Fruit fly (Drosophila melanogaster) whole organism, embryonic: ENCODE results near the gene Acp32CD.

Experiments used
- Awh ChIP-seq: fragments of 200-800 bp; sonication (Bioruptor generic); IDR thresholded peaks from 2 replicates; pipeline ENCODE4, ENCODE4 v1.3.6; 2022; ENCODE audit warnings: missing biosample characterization, missing genetic modification characterization
- CG10267 ChIP-seq: fragments of 200-800 bp; sonication (Bioruptor generic); optimal IDR thresholded peaks from 2 replicates; lab custom pipeline; 2018; ENCODE audit warnings: missing biosample characterization, mild to moderate bottlenecking, missing genetic modification characterization, moderate library complexity
- CG11695 ChIP-seq: fragments of 200-800 bp; sonication (Bioruptor generic); IDR thresholded peaks from 3 replicates; pipeline ENCODE4 v1.3.6; 2022; ENCODE audit warnings: missing biosample characterization, missing genetic modification characterization
- CG11696 ChIP-seq: fragments of 200-800 bp; sonication (Bioruptor generic); IDR thresholded peaks from 2 replicates; pipeline ENCODE4 v1.3.6; 2022; ENCODE audit warnings: missing biosample characterization, missing genetic modification characterization
- CG12942 ChIP-seq: fragments of 200-800 bp; sonication (Bioruptor generic); optimal IDR thresholded peaks from 3 replicates; lab custom pipeline; 2016; ENCODE audit warnings: missing biosample characterization, missing genetic modification characterization
- CG14441 ChIP-seq: fragments of 200-800 bp; sonication (Bioruptor generic); IDR thresholded peaks from 2 replicates; pipeline ENCODE4 v1.3.6; 2022; ENCODE audit warnings: missing biosample characterization, missing genetic modification characterization
- CG16863 ChIP-seq: fragments of 200-800 bp; sonication (Bioruptor generic); optimal IDR thresholded peaks from 3 replicates; lab custom pipeline; 2016; ENCODE audit warnings: missing biosample characterization, missing genetic modification characterization
- CG17359 ChIP-seq: fragments of 200-800 bp; sonication (Bioruptor generic); optimal IDR thresholded peaks from 3 replicates; lab custom pipeline; 2018; ENCODE audit warnings: missing biosample characterization, mild to moderate bottlenecking, missing genetic modification characterization, moderate library complexity
- CG2202 ChIP-seq: fragments of 200-800 bp; sonication (Bioruptor generic); optimal IDR thresholded peaks from 2 replicates; lab custom pipeline; 2018; ENCODE audit warnings: missing biosample characterization, mild to moderate bottlenecking, missing genetic modification characterization
- CG2889 ChIP-seq: fragments of 200-800 bp; sonication (Bioruptor generic); IDR thresholded peaks from 3 replicates; pipeline ENCODE4 v1.3.6; 2022; ENCODE audit warnings: missing biosample characterization, missing genetic modification characterization
- CG30020 ChIP-seq: fragments of 200-800 bp; optimal IDR thresholded peaks from 2 replicates; lab custom pipeline; 2019; ENCODE audit warnings: missing biosample characterization, mild to moderate bottlenecking, missing genetic modification characterization, moderate library complexity
- CG30431 ChIP-seq: fragments of 200-800 bp; sonication (Bioruptor generic); optimal IDR thresholded peaks from 2 replicates; lab custom pipeline; 2017; ENCODE audit warnings: missing biosample characterization, missing genetic modification characterization
- CG3163 ChIP-seq: fragments of 200-800 bp; sonication (Bioruptor generic); optimal IDR thresholded peaks from 3 replicates; lab custom pipeline; 2016; ENCODE audit warnings: missing biosample characterization, missing genetic modification characterization
- CG3847 ChIP-seq: fragments of 200-800 bp; sonication (Bioruptor generic); IDR thresholded peaks from 2 replicates; pipeline ENCODE4 v1.3.6; 2022; ENCODE audit warnings: missing biosample characterization, missing genetic modification characterization
- CG4282 ChIP-seq: fragments of 200-800 bp; sonication (Bioruptor generic); optimal IDR thresholded peaks from 2 replicates; lab custom pipeline; 2016; ENCODE audit warnings: missing biosample characterization, missing genetic modification characterization
- CG6175 ChIP-seq: fragments of 200-800 bp; sonication (Bioruptor generic); IDR thresholded peaks from 3 replicates; pipeline ENCODE4 v1.3.6; 2022; ENCODE audit warnings: missing biosample characterization, missing genetic modification characterization
- CG6765 ChIP-seq: fragments of 200-800 bp; sonication (Bioruptor generic); optimal IDR thresholded peaks from 3 replicates; lab custom pipeline; 2017; ENCODE audit warnings: missing biosample characterization, mild to moderate bottlenecking, missing genetic modification characterization
- CG6854 ChIP-seq: fragments of 200-800 bp; sonication (Bioruptor generic); optimal IDR thresholded peaks from 3 replicates; lab custom pipeline; 2017; ENCODE audit warnings: missing biosample characterization, mild to moderate bottlenecking, missing genetic modification characterization
- CTCF ChIP-seq: fragments of 200-800 bp; sonication (Bioruptor generic); optimal IDR thresholded peaks from 2 replicates; lab custom pipeline; 2017; ENCODE audit warnings: missing biosample characterization, mild to moderate bottlenecking, missing genetic modification characterization, moderate library complexity
- CrebB ChIP-seq: fragments of 200-800 bp; sonication (Bioruptor generic); optimal IDR thresholded peaks from 3 replicates; lab custom pipeline; 2018; ENCODE audit warnings: missing biosample characterization, mild to moderate bottlenecking, missing genetic modification characterization
- D19A ChIP-seq: fragments of 200-800 bp; optimal IDR thresholded peaks from 3 replicates; lab custom pipeline; 2019; ENCODE audit warnings: missing biosample characterization, mild to moderate bottlenecking, missing genetic modification characterization, moderate library complexity
- H2.0 ChIP-seq: fragments of 200-800 bp; sonication (Bioruptor generic); IDR thresholded peaks from 2 replicates; pipeline ENCODE4 v1.3.6; 2022; ENCODE audit warnings: missing biosample characterization, missing genetic modification characterization
- Hsf ChIP-seq: fragments of 200-800 bp; sonication (Bioruptor generic); optimal IDR thresholded peaks from 3 replicates; lab custom pipeline; 2016; ENCODE audit warnings: missing biosample characterization, missing genetic modification characterization
- Lpt ChIP-seq: fragments of >200 bp; optimal IDR thresholded peaks from 2 replicates; lab custom pipeline; 2018; ENCODE audit warnings: missing biosample characterization, missing genetic modification characterization
- NC2β ChIP-seq: fragments of 200-800 bp; sonication (Bioruptor generic); optimal IDR thresholded peaks from 2 replicates; lab custom pipeline; 2016; ENCODE audit warnings: missing biosample characterization, missing genetic modification characterization
- Optix ChIP-seq: fragments of 200-800 bp; sonication (Bioruptor generic); IDR thresholded peaks from 3 replicates; pipeline ENCODE4 v1.3.6; 2022; ENCODE audit warnings: missing biosample characterization, missing genetic modification characterization
- Pdp1 ChIP-seq, 2 experiments: fragments of 200-800 bp; sonication (Bioruptor generic); optimal IDR thresholded peaks; 3 replicates each; lab custom pipeline; 2016; ENCODE audit warnings: missing biosample characterization in 2 of 2, missing genetic modification characterization in 2 of 2, mild to moderate bottlenecking in 1 of 2, moderate library complexity in 1 of 2
- Sox100B ChIP-seq: fragments of 200-800 bp; sonication (Bioruptor generic); optimal IDR thresholded peaks from 3 replicates; lab custom pipeline; 2018; ENCODE audit warnings: missing biosample characterization, mild to moderate bottlenecking, missing genetic modification characterization
- Vsx1 ChIP-seq: fragments of 200-800 bp; sonication (Bioruptor generic); optimal IDR thresholded peaks from 2 replicates; lab custom pipeline; 2017; ENCODE audit warnings: missing biosample characterization, mild to moderate bottlenecking, missing genetic modification characterization, missing genetic modification reagents
- aop ChIP-seq: fragments of 200-800 bp; sonication (Bioruptor generic); IDR thresholded peaks from 2 replicates; pipeline ENCODE4 v1.3.6; 2022; ENCODE audit warnings: missing biosample characterization, missing genetic modification characterization
- cato ChIP-seq: fragments of 200-800 bp; sonication (Bioruptor generic); optimal IDR thresholded peaks from 2 replicates; lab custom pipeline; 2016; ENCODE audit warnings: missing biosample characterization, missing genetic modification characterization, borderline replicate concordance
- crp ChIP-seq, 2 experiments: fragments of 200-800 bp; sonication (Bioruptor generic); optimal IDR thresholded peaks; 2 replicates in 1 of 2; 3 replicates in 1 of 2; lab custom pipeline; 2017; ENCODE audit warnings: missing biosample characterization in 2 of 2, missing genetic modification characterization in 2 of 2, mild to moderate bottlenecking in 1 of 2, moderate library complexity in 1 of 2
- dpn ChIP-seq, 2 experiments: fragments of 200-800 bp; sonication (Bioruptor generic); optimal IDR thresholded peaks; 3 replicates each; lab custom pipeline; 2016; ENCODE audit warnings: missing biosample characterization in 2 of 2, missing genetic modification characterization in 2 of 2
- exex ChIP-seq: fragments of 200-800 bp; sonication (Bioruptor generic); optimal IDR thresholded peaks from 4 replicates; lab custom pipeline; 2018; ENCODE audit warnings: missing biosample characterization, mild to moderate bottlenecking, missing genetic modification characterization, moderate library complexity
- fd3F ChIP-seq: fragments of 200-800 bp; sonication (Bioruptor generic); optimal IDR thresholded peaks from 2 replicates; lab custom pipeline; 2018; ENCODE audit warnings: missing biosample characterization, mild to moderate bottlenecking, missing genetic modification characterization, moderate library complexity
- hb ChIP-seq: fragments of 200-800 bp; sonication (Bioruptor generic); IDR thresholded peaks from 3 replicates; pipeline ENCODE4 v1.3.6; 2022; ENCODE audit warnings: missing biosample characterization, missing genetic modification characterization; ENCODE audit not compliant: partially characterized antibody
- inv ChIP-seq: fragments of 200-800 bp; sonication (Bioruptor generic); IDR thresholded peaks from 2 replicates; pipeline ENCODE4 v1.3.6; 2022; ENCODE audit warnings: missing biosample characterization, missing genetic modification characterization; ENCODE audit not compliant: partially characterized antibody
- jigr1 ChIP-seq: fragments of 200-800 bp; sonication (Bioruptor generic); IDR thresholded peaks from 3 replicates; pipeline ENCODE4 v1.3.6; 2022; ENCODE audit warnings: missing biosample characterization, missing genetic modification characterization
- jing ChIP-seq: fragments of 200-800 bp; sonication (Bioruptor generic); optimal IDR thresholded peaks from 2 replicates; lab custom pipeline; 2018; ENCODE audit warnings: missing biosample characterization, mild to moderate bottlenecking, missing genetic modification characterization
- nerfin-1 ChIP-seq: fragments of 200-800 bp; sonication (Bioruptor generic); optimal IDR thresholded peaks from 3 replicates; lab custom pipeline; 2019; ENCODE audit warnings: missing biosample characterization, mild to moderate bottlenecking, missing genetic modification characterization, moderate library complexity
- otp ChIP-seq: fragments of 200-800 bp; sonication (Bioruptor generic); IDR thresholded peaks from 3 replicates; pipeline ENCODE4, ENCODE4 v1.3.6; 2022; ENCODE audit warnings: missing biosample characterization, missing genetic modification characterization
- pros ChIP-seq: fragments of 200-800 bp; sonication (Bioruptor generic); optimal IDR thresholded peaks from 3 replicates; lab custom pipeline; 2019; ENCODE audit warnings: missing biosample characterization, mild to moderate bottlenecking, missing genetic modification characterization, moderate library complexity
- repo ChIP-seq: fragments of 200-800 bp; sonication (Bioruptor generic); optimal IDR thresholded peaks from 2 replicates; lab custom pipeline; 2016; ENCODE audit warnings: missing biosample characterization, missing genetic modification characterization
- row ChIP-seq: fragments of 200-800 bp; sonication (Bioruptor generic); IDR thresholded peaks from 3 replicates; pipeline ENCODE4 v1.3.6; 2022; ENCODE audit warnings: missing biosample characterization, missing genetic modification characterization
- sisA ChIP-seq: fragments of 200-800 bp; sonication (Bioruptor generic); IDR thresholded peaks from 2 replicates; pipeline ENCODE4 v1.3.6; 2022; ENCODE audit warnings: missing biosample characterization, missing genetic modification characterization
- slou ChIP-seq: fragments of 200-800 bp; sonication (Bioruptor generic); optimal IDR thresholded peaks from 3 replicates; lab custom pipeline; 2016; ENCODE audit warnings: missing biosample characterization, missing genetic modification characterization
- tna ChIP-seq: fragments of 200-800 bp; sonication (Bioruptor generic); IDR thresholded peaks from 2 replicates; pipeline ENCODE4 v1.3.6; 2022; ENCODE audit warnings: missing biosample characterization, missing genetic modification characterization; ENCODE audit not compliant: partially characterized antibody
- tx ChIP-seq: fragments of 200-800 bp; sonication (Bioruptor generic); optimal IDR thresholded peaks from 2 replicates; lab custom pipeline; 2016; ENCODE audit warnings: missing biosample characterization, missing genetic modification characterization
- unc-4 ChIP-seq: fragments of 200-800 bp; sonication (Bioruptor generic); IDR thresholded peaks from 2 replicates; pipeline ENCODE4 v1.3.6; 2022; ENCODE audit warnings: missing biosample characterization, missing genetic modification characterization; ENCODE audit not compliant: partially characterized antibody

Acp32CD gene

DNA sequence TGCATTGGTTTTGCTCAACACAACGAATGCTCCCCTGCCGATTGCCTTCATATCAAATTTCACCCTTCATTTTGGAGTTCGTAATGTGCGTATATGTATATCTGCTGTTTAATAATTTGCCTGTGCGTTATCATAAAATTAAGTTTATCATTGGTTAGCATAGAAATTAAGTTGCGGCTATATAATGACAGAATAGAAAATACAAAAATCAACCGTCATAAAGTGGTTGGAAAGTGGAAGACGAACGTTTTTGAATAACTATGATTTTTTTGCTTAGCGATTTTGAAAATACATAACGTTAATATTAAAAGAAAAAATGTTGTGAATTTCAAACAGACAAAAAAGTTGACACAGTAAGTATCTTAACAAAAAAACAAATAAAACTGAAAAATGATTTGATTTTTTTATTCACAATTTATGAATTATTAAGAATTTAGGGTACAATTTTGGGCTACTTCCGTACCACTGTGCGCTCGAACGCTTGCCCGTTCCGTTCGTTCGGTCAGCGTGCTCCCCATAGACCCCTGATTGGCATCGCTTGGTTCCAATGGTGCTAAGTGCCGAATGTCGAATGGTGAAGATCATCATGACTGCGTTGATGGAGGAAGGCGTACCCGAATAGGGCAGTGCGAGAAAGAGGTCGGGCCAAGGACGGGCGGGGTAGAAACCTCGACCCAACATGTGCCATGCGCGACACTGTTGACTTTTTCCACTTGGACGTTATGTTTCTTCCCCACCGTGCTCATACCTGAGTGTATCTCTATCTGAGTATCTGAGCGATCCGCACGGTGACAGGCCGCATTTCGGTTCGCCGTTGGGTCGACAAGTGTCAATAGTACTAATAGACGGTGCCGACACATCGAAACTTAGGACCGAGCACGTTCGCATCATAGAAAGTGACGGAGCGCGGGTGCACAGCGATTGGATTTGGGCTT, 22.4 kb downstream of the Acp32CD start (continued):
- TF ChIP-seq NC2β (peak; percentile 20), D19A (peak; percentile 64), CG2889 (GFP tag; lab: Robert Waterston, UW) (no peak), otp (GFP tag; lab: Robert Waterston, UW) (peak; percentile 28; the same call in 1 of the 3 replicates), CG4282 (GFP tag; lab: Kevin White, UChicago) (peak; percentile 44), slou (GFP tag; lab: Kevin White, UChicago) (no peak), Hsf (GFP tag; lab: Kevin White, UChicago) (peak; percentile 61), cato (GFP tag; lab: Kevin White, UChicago) (peak; percentile 26), CG6765 (GFP tag; lab: Kevin White, UChicago) (no peak), row (GFP tag; lab: Robert Waterston, UW) (peak; percentile 73), inv (GFP tag; lab: Robert Waterston, UW) (no peak), CG3847 (GFP tag; lab: Robert Waterston, UW) (no peak), dpn (GFP tag; optimal IDR thresholded peaks at IDR 0.05; lab: Kevin White, UChicago) (peak; percentile 19 to 51), CG11696 (no peak), Awh (GFP tag; lab: Robert Waterston, UW) (no peak; the same call in 1 of the 2 replicates), CG30020 (tag; lab: Kevin White, UChicago) (no peak), crp (GFP tag; optimal IDR thresholded peaks at IDR 0.05; lab: Kevin White, UChicago) (no peak), CG16863 (peak; percentile 36), CG3163 (GFP tag; lab: Kevin White, UChicago) (no peak), CG12942 (GFP tag; lab: Kevin White, UChicago) (no peak), CG6175 (GFP tag; lab: Robert Waterston, UW) (no peak), Sox100B (peak; percentile 52), CG11695 (0 out of 3 replicates have a peak, but pooled peaks have one; percentile 45), nerfin-1 (tag; lab: Kevin White, UChicago) (no peak), exex (tag; lab: Kevin White, UChicago) (peak; percentile 46), sisA (GFP tag; lab: Robert Waterston, UW) (peak; percentile 34; the same call in 1 of the 2 replicates), pros (GFP tag; lab: Kevin White, UChicago) (no peak), fd3F (no peak), CG2202 (tag; lab: Kevin White, UChicago) (peak; percentile 46), CG10267 (tag; lab: Kevin White, UChicago) (peak; percentile 56), CG14441 (GFP tag; lab: Robert Waterston, UW) (no peak), Lpt (GFP tag; lab: Kevin White, UChicago) (no peak), aop (GFP tag; lab: Robert Waterston, UW) (no peak), Vsx1 (peak; percentile 57), hb (no peak), unc-4 (no peak), H2.0 (peak; percentile 39), tna (GFP tag; lab: Robert Waterston, UW) (no peak), repo (GFP tag; lab: Kevin White, UChicago) (no peak), CG6854 (GFP tag; lab: Kevin White, UChicago) (no peak), CrebB (tag; lab: Kevin White, UChicago) (no peak), Optix (GFP tag; lab: Robert Waterston, UW) (0 out of 3 replicates have a peak, but pooled peaks have one; percentile 7), CG17359 (tag; lab: Kevin White, UChicago) (peak; percentile 17), Pdp1 (GFP tag; optimal IDR thresholded peaks at IDR 0.05; lab: Kevin White, UChicago) (peak; percentile 9 to 34), CTCF (no peak), tx (peak; percentile 16), jing (GFP tag; lab: Kevin White, UChicago) (peak; percentile 2), CG30431 (GFP tag; lab: Kevin White, UChicago) (no peak), jigr1 (no peak)
